Worm (Caenorhabditis elegans) whole organism, L4 larva: Measurements from ENCODE around the gene col-92.
"Not testable (repeated sequence)": the region's sequence is repeated elsewhere in the genome, so short reads cannot be mapped to it uniquely, and the experiment has no call there.

Experiments
- ZK546.5 ChIP-seq, 2 experiments: sonication (generic microtip); optimal IDR thresholded peaks; 2 replicates each; lab custom pipeline; 2017; ENCODE audit warnings: missing biosample characterization in 2 of 2, missing genetic modification characterization in 2 of 2
- dpl-1 ChIP-seq: fragments of 150-350 bp; optimal IDR thresholded peaks from 2 replicates; lab custom pipeline; 2014; ENCODE audit warnings: missing biosample characterization, missing genetic modification reagents, missing genetic modification characterization
- lin-29 ChIP-seq: fragments of 200-800 bp; sonication (Bioruptor generic); IDR thresholded peaks from 2 replicates; pipeline ENCODE4 v1.3.6; 2022; ENCODE audit warnings: missing genetic modification reagents, missing genetic modification characterization, missing compliant biosample characterization
- lin-39 ChIP-seq: fragments of 150-350 bp; optimal IDR thresholded peaks from 2 replicates; lab custom pipeline; 2014; ENCODE audit warnings: missing biosample characterization, missing genetic modification reagents, missing genetic modification characterization
- pqm-1 ChIP-seq: sonication (generic microtip); optimal IDR thresholded peaks from 2 replicates; lab custom pipeline; 2017; ENCODE audit warnings: missing biosample characterization, missing genetic modification characterization
- saeg-2 ChIP-seq: fragments of 200-800 bp; sonication (Bioruptor generic); IDR thresholded peaks from 2 replicates; pipeline ENCODE4 v1.3.6; 2022; ENCODE audit warnings: missing genetic modification reagents, missing genetic modification characterization, missing compliant biosample characterization
- snpc-4 ChIP-seq: fragments of 150-350 bp; optimal IDR thresholded peaks from 2 replicates; lab custom pipeline; 2014; ENCODE audit warnings: missing biosample characterization, missing genetic modification characterization

DNA sequence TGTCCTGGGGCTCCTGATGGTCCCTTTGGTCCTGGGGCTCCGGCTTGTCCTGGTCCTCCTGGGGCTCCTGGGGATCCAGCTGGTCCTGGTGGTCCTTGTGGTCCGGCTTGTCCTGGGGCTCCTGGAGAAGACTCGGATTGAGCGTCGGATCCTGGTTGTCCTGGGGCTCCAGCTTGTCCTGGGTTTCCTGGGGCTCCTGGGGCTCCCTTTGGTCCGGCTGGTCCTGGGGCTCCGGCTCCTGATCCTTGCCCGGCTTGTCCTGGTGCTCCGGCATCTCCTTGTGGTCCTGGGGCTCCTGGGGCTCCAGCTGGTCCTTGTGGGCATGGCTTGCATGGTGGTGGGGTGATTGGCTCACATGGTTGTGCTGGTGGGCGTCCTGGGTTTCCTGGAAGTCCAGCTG, 1.7 kb upstream of the col-92 start:
- TF ChIP-seq pqm-1 (tag; lab: Kevin White, UChicago); dpl-1 (GFP tag; lab: Kevin White, UChicago); lin-39 (tag; lab: Kevin White, UChicago); saeg-2 (GFP tag; lab: Robert Waterston, UW); snpc-4 (tag; lab: Kevin White, UChicago); ZK546.5 (tag; optimal IDR thresholded peaks at IDR 0.05; lab: Kevin White, UChicago); lin-29 (GFP tag; lab: Robert Waterston, UW): not testable (repeated sequence)
